Worm (Caenorhabditis elegans) whole organism, L4 larva: ENCODE results near the gene hsp-4.

ENCODE experiments used
- F49E8.2 ChIP-seq: sonication (generic microtip); optimal IDR thresholded peaks from 2 replicates; lab custom pipeline; 2016; ENCODE audit warnings: missing compliant biosample characterization, mild to moderate bottlenecking, missing genetic modification characterization, borderline replicate concordance
- nhr-25 ChIP-seq: sonication (generic microtip); optimal IDR thresholded peaks from 2 replicates; lab custom pipeline; 2017; ENCODE audit warnings: missing genetic modification characterization, mild to moderate bottlenecking, missing compliant biosample characterization, antibody characterized with exemption, moderate library complexity, borderline replicate concordance; ENCODE audit not compliant: insufficient read depth
- pqm-1 ChIP-seq: sonication (generic microtip); optimal IDR thresholded peaks from 2 replicates; lab custom pipeline; 2017; ENCODE audit warnings: missing biosample characterization, missing genetic modification characterization
- unc-39 ChIP-seq: sonication (generic microtip); optimal IDR thresholded peaks from 2 replicates; lab custom pipeline; 2017; ENCODE audit warnings: missing biosample characterization, missing genetic modification characterization

DNA sequence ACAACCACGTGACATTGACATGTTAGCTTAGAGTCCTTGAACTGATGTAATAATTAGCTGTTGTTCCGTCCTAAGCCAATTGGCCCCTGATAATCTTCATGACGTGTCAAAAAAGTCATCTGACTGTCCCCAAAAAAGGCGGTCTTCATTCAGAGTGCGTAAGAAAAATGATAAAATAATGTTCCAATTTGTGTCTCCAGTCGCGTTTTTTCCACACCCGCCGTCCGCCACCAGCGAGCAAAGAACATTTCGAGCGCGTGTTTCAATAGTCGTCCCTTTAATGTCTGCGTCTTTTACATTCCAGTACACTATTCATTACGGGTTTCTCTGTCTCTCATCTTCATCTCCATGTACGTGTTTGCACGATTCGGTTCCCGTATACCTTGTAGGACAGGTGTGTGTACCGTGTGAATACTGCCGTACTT is 15.0 kb downstream of the hsp-4 start:
- TF ChIP-seq pqm-1 (tag; lab: Kevin White, UChicago) (peak; percentile 52), F49E8.2 (tag; lab: Kevin White, UChicago) (no peak), unc-39 (no peak), nhr-25 (peak; percentile 80)
